Fruit fly (Drosophila melanogaster) Kc167 (cell line): ENCODE results near the gene Schip1.

Source experiments
- Myc ChIP-seq: fragments of >200 bp; optimal IDR thresholded peaks from 2 replicates; lab custom pipeline; 2017; ENCODE audit warnings: missing external identifiers
- h ChIP-seq: fragments of >200 bp; optimal IDR thresholded peaks from 3 replicates; lab custom pipeline; 2018; ENCODE audit warnings: missing external identifiers
- insv ChIP-seq: fragments of >200 bp; optimal IDR thresholded peaks from 3 replicates; lab custom pipeline; 2018; ENCODE audit warnings: missing external identifiers
- psq ChIP-seq: fragments of >200 bp; optimal IDR thresholded peaks from 2 replicates; lab custom pipeline; 2017; ENCODE audit warnings: missing external identifiers
- ttk ChIP-seq: sonication (Bioruptor generic); optimal IDR thresholded peaks from 2 replicates; lab custom pipeline; 2017; ENCODE audit warnings: missing external identifiers

DNA sequence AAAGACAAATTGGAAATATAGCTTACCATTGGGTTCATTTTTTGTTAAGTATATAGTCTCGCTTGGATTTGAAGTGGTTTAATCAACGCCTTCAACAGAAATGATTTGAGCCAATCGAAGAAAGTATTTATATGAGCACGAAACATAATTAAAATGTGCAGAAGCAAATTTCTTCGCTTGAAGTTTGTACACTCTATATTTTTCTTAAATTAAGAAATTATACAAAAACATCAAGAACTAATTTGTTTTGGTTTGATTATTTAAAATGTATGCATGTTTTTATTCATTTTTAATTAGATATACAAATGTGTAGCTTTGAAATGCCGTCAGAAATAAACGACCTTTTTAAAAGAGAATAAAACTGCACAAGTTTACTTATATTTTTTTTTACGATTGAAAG, 29.0 kb downstream of the Schip1 start, which contains the start of gene CG13138:
- TF ChIP-seq psq (lab: Kevin White, UChicago): no peak
- TF ChIP-seq h (lab: Kevin White, UChicago): no peak
- TF ChIP-seq Myc (lab: Kevin White, UChicago): no peak
- no peak for TF ChIP-seq insv (lab: Kevin White, UChicago)
- no peak for TF ChIP-seq ttk (lab: Kevin White, UChicago)
